Worm (Caenorhabditis elegans) whole organism, young adult: ENCODE results near the gene ZK856.16.
A peak's percentile ranks its signal among the peaks of the same experiment; 100 is the strongest.

Source experiments
- B0336.3 ChIP-seq: fragments of 200-800 bp; sonication (Bioruptor generic); IDR thresholded peaks from 2 replicates; pipeline ENCODE4 v1.3.6; 2022; ENCODE audit warnings: missing genetic modification characterization, missing compliant biosample characterization
- C17E4.6 ChIP-seq: fragments of 200-800 bp; sonication (Bioruptor generic); IDR thresholded peaks from 2 replicates; pipeline ENCODE4 v1.3.6; 2022; ENCODE audit warnings: missing genetic modification reagents, missing genetic modification characterization, missing compliant biosample characterization
- F33H1.4 ChIP-seq: fragments of 200-800 bp; sonication (Bioruptor generic); IDR thresholded peaks from 2 replicates; pipeline ENCODE4 v1.3.6; 2022; ENCODE audit warnings: missing genetic modification reagents, missing genetic modification characterization, missing compliant biosample characterization
- F37B4.10 ChIP-seq: fragments of 200-800 bp; sonication (Bioruptor generic); IDR thresholded peaks from 2 replicates; pipeline ENCODE4 v1.3.6; 2022; ENCODE audit warnings: missing genetic modification characterization, missing compliant biosample characterization
- F49E8.2 ChIP-seq: sonication (generic microtip); optimal IDR thresholded peaks from 3 replicates; lab custom pipeline; 2017; ENCODE audit warnings: missing genetic modification characterization, mild to moderate bottlenecking, missing compliant biosample characterization, antibody characterized with exemption, moderate library complexity; ENCODE audit not compliant: insufficient read depth
- F55B11.4 ChIP-seq: sonication (generic microtip); optimal IDR thresholded peaks from 2 replicates; lab custom pipeline; 2016; ENCODE audit warnings: missing compliant biosample characterization, missing genetic modification characterization, borderline replicate concordance; ENCODE audit not compliant: insufficient read depth
- K12H6.12 ChIP-seq: fragments of 200-800 bp; sonication (Bioruptor generic); optimal IDR thresholded peaks from 2 replicates; lab custom pipeline; 2018; ENCODE audit warnings: mild to moderate bottlenecking, missing genetic modification characterization, missing compliant biosample characterization
- T07F8.4 ChIP-seq: sonication (generic microtip); optimal IDR thresholded peaks from 2 replicates; lab custom pipeline; 2016; ENCODE audit warnings: mild to moderate bottlenecking, missing genetic modification characterization, moderate library complexity, missing compliant biosample characterization
- T26A5.8 ChIP-seq: sonication (generic microtip); optimal IDR thresholded peaks from 2 replicates; lab custom pipeline; 2016; ENCODE audit warnings: missing genetic modification characterization, missing compliant biosample characterization
- Y53F4B.3 ChIP-seq: fragments of 200-800 bp; sonication (Bioruptor generic); IDR thresholded peaks from 2 replicates; pipeline ENCODE4 v1.3.6; 2022; ENCODE audit warnings: missing genetic modification reagents, missing genetic modification characterization, missing compliant biosample characterization
- Y53G8AR.9 ChIP-seq: fragments of 200-800 bp; sonication (Bioruptor generic); conservative IDR thresholded peaks from 2 replicates; pipeline ENCODE4 v1.3.6; 2022; ENCODE audit warnings: missing genetic modification reagents, missing genetic modification characterization, missing compliant biosample characterization
- atf-7 ChIP-seq: sonication (generic microtip); optimal IDR thresholded peaks from 2 replicates; lab custom pipeline; 2017; ENCODE audit warnings: mild to moderate bottlenecking, missing genetic modification characterization, missing compliant biosample characterization
- athp-1 ChIP-seq: sonication (generic microtip); optimal IDR thresholded peaks from 2 replicates; lab custom pipeline; 2017; ENCODE audit warnings: mild to moderate bottlenecking, missing genetic modification characterization, missing compliant biosample characterization
- attf-3 ChIP-seq: fragments of 200-800 bp; sonication (Bioruptor generic); conservative IDR thresholded peaks from 2 replicates; pipeline ENCODE4 v1.3.6; 2022; ENCODE audit warnings: missing genetic modification reagents, missing genetic modification characterization, missing compliant biosample characterization
- attf-5 ChIP-seq: fragments of 200-800 bp; sonication (Bioruptor generic); optimal IDR thresholded peaks from 2 replicates; lab custom pipeline; 2018; ENCODE audit warnings: mild to moderate bottlenecking, missing genetic modification characterization, missing compliant biosample characterization
- attf-6 ChIP-seq: fragments of 200-800 bp; sonication (Bioruptor generic); IDR thresholded peaks from 2 replicates; pipeline ENCODE4 v1.3.6; 2022; ENCODE audit warnings: missing genetic modification reagents, missing genetic modification characterization, missing compliant biosample characterization
- bed-2 ChIP-seq: fragments of 200-800 bp; sonication (Bioruptor generic); IDR thresholded peaks from 2 replicates; pipeline ENCODE4 v1.3.6; 2022; ENCODE audit warnings: missing genetic modification reagents, missing genetic modification characterization, missing compliant biosample characterization
- ccch-3 ChIP-seq: fragments of 200-800 bp; sonication (Bioruptor generic); optimal IDR thresholded peaks from 2 replicates; lab custom pipeline; 2018; ENCODE audit warnings: mild to moderate bottlenecking, missing genetic modification characterization, missing compliant biosample characterization
- cebp-1 ChIP-seq, 2 experiments: fragments of 200-800 bp in 1 of 2; sonication (Bioruptor generic) in 1 of 2; sonication (generic microtip) in 1 of 2; IDR thresholded peaks in 1 of 2; optimal IDR thresholded peaks in 1 of 2; 2 replicates each; pipeline versions ENCODE4 v1.3.6 to Lab custom; 2017 to 2022; ENCODE audit warnings: missing compliant biosample characterization in 2 of 2, missing genetic modification characterization in 2 of 2, mild to moderate bottlenecking in 1 of 2, missing genetic modification reagents in 1 of 2, moderate library complexity in 1 of 2
- ceh-91 ChIP-seq: fragments of 200-800 bp; sonication (Bioruptor generic); IDR thresholded peaks from 2 replicates; pipeline ENCODE4 v1.3.6; 2022; ENCODE audit warnings: missing genetic modification reagents, missing genetic modification characterization, missing compliant biosample characterization
- dox-1 ChIP-seq: fragments of 200-800 bp; sonication (Bioruptor generic); IDR thresholded peaks from 2 replicates; pipeline ENCODE4 v1.3.6; 2022; ENCODE audit warnings: missing genetic modification reagents, missing genetic modification characterization, missing compliant biosample characterization
- efl-1 ChIP-seq: fragments of 150-350 bp; optimal IDR thresholded peaks from 2 replicates; lab custom pipeline; 2014; ENCODE audit warnings: missing biosample characterization, missing genetic modification reagents, missing genetic modification characterization
- egl-18 ChIP-seq: fragments of 200-800 bp; sonication (Bioruptor generic); IDR thresholded peaks from 2 replicates; pipeline ENCODE4 v1.3.6; 2022; ENCODE audit warnings: missing genetic modification reagents, missing genetic modification characterization, missing compliant biosample characterization
- egl-44 ChIP-seq: fragments of 200-800 bp; sonication (Bioruptor generic); IDR thresholded peaks from 2 replicates; pipeline ENCODE4 v1.3.6; 2022; ENCODE audit warnings: missing genetic modification reagents, missing genetic modification characterization, missing compliant biosample characterization
- egrh-3 ChIP-seq: fragments of 200-800 bp; sonication (Bioruptor generic); IDR thresholded peaks from 2 replicates; pipeline ENCODE4 v1.3.6; 2022; ENCODE audit warnings: missing genetic modification reagents, missing genetic modification characterization, missing compliant biosample characterization
- ets-4 ChIP-seq: fragments of 200-800 bp; sonication (Bioruptor generic); optimal IDR thresholded peaks from 2 replicates; lab custom pipeline; 2018; ENCODE audit warnings: mild to moderate bottlenecking, missing genetic modification characterization, missing compliant biosample characterization
- fkh-3 ChIP-seq: sonication (generic microtip); optimal IDR thresholded peaks from 2 replicates; lab custom pipeline; 2016; ENCODE audit warnings: mild to moderate bottlenecking, missing genetic modification characterization, missing compliant biosample characterization
- hmg-20 ChIP-seq: fragments of 200-800 bp; sonication (Bioruptor generic); IDR thresholded peaks from 2 replicates; pipeline ENCODE4 v1.3.6; 2022; ENCODE audit warnings: missing genetic modification reagents, missing genetic modification characterization, missing compliant biosample characterization
- lag-1 ChIP-seq: fragments of 200-800 bp; sonication (Bioruptor generic); IDR thresholded peaks from 2 replicates; pipeline ENCODE4 v1.3.6; 2022; ENCODE audit warnings: missing genetic modification reagents, missing genetic modification characterization, missing compliant biosample characterization
- let-607 ChIP-seq, 2 experiments: fragments of 200-800 bp in 1 of 2; sonication (Bioruptor generic) in 1 of 2; sonication (generic microtip) in 1 of 2; optimal IDR thresholded peaks; 2 replicates each; lab custom pipeline; 2016 to 2018; ENCODE audit warnings: mild to moderate bottlenecking in 2 of 2, missing compliant biosample characterization in 2 of 2, missing genetic modification characterization in 2 of 2, moderate library complexity in 2 of 2, missing genotype in 1 of 2
- lin-35 ChIP-seq, 3 experiments: fragments of 150-350 bp in 2 of 3; sonication (generic microtip) in 1 of 3; optimal IDR thresholded peaks; 2 replicates each; lab custom pipeline; 2014 to 2018; ENCODE audit warnings: missing biosample characterization in 3 of 3, missing genetic modification characterization in 3 of 3, missing genetic modification reagents in 3 of 3
- lin-54 ChIP-seq: fragments of 200-800 bp; sonication (Bioruptor generic); optimal IDR thresholded peaks from 2 replicates; lab custom pipeline; 2018; ENCODE audit warnings: mild to moderate bottlenecking, missing genetic modification characterization, missing compliant biosample characterization
- lir-1 ChIP-seq: fragments of 200-800 bp; sonication (Bioruptor generic); conservative IDR thresholded peaks from 2 replicates; pipeline ENCODE4 v1.3.6; 2022; ENCODE audit warnings: missing genetic modification reagents, missing genetic modification characterization, missing compliant biosample characterization
- lsy-27 ChIP-seq: sonication (generic microtip); optimal IDR thresholded peaks from 2 replicates; lab custom pipeline; 2017; ENCODE audit warnings: missing genetic modification characterization, mild to moderate bottlenecking, missing compliant biosample characterization, antibody characterized with exemption, missing genotype, borderline replicate concordance; ENCODE audit not compliant: insufficient read depth
- madf-6 ChIP-seq: fragments of 200-800 bp; sonication (Bioruptor generic); IDR thresholded peaks from 2 replicates; pipeline ENCODE4 v1.3.6; 2022; ENCODE audit warnings: missing genetic modification reagents, missing genetic modification characterization, missing compliant biosample characterization
- madf-8 ChIP-seq: fragments of 200-800 bp; sonication (Bioruptor generic); conservative IDR thresholded peaks from 2 replicates; pipeline ENCODE4 v1.3.6; 2022; ENCODE audit warnings: missing genetic modification reagents, missing genetic modification characterization, missing compliant biosample characterization
- mel-28 ChIP-seq: sonication (generic microtip); optimal IDR thresholded peaks from 2 replicates; lab custom pipeline; 2016; ENCODE audit warnings: borderline replicate concordance, mild to moderate bottlenecking, missing genetic modification characterization, missing compliant biosample characterization
- nfya-1 ChIP-seq: sonication (generic microtip); optimal IDR thresholded peaks from 2 replicates; lab custom pipeline; 2017; ENCODE audit warnings: antibody characterized with exemption, missing compliant biosample characterization, missing genetic modification characterization, borderline replicate concordance; ENCODE audit not compliant: insufficient read depth
- nhr-90 ChIP-seq: sonication (generic microtip); optimal IDR thresholded peaks from 2 replicates; lab custom pipeline; 2016; ENCODE audit warnings: missing genotype, mild to moderate bottlenecking, missing genetic modification characterization, missing compliant biosample characterization
- rcor-1 ChIP-seq: fragments of 200-800 bp; sonication (Bioruptor generic); IDR thresholded peaks from 2 replicates; pipeline ENCODE4 v1.3.6; 2022; ENCODE audit warnings: missing genetic modification reagents, missing genetic modification characterization, missing compliant biosample characterization
- snpc-1.3 ChIP-seq: sonication (generic microtip); optimal IDR thresholded peaks from 2 replicates; lab custom pipeline; 2017; ENCODE audit warnings: missing genetic modification characterization, mild to moderate bottlenecking, missing compliant biosample characterization, antibody characterized with exemption, moderate library complexity, missing genotype, missing genetic modification reagents; ENCODE audit not compliant: insufficient read depth
- somi-1 ChIP-seq: fragments of 200-800 bp; sonication (Bioruptor generic); optimal IDR thresholded peaks from 2 replicates; lab custom pipeline; 2018; ENCODE audit warnings: mild to moderate bottlenecking, missing genetic modification characterization, missing compliant biosample characterization
- tlf-1 ChIP-seq: fragments of 200-800 bp; sonication (Bioruptor generic); optimal IDR thresholded peaks from 2 replicates; lab custom pipeline; 2018; ENCODE audit warnings: mild to moderate bottlenecking, missing genetic modification characterization, missing compliant biosample characterization
- xnd-1 ChIP-seq: sonication (generic microtip); optimal IDR thresholded peaks from 2 replicates; lab custom pipeline; 2016; ENCODE audit warnings: missing genotype, missing genetic modification reagents, missing genetic modification characterization, missing compliant biosample characterization
- zfh-2 ChIP-seq: fragments of 200-800 bp; sonication (Bioruptor generic); conservative IDR thresholded peaks from 2 replicates; pipeline ENCODE4 v1.3.6; 2022; ENCODE audit warnings: missing genetic modification reagents, missing genetic modification characterization, missing compliant biosample characterization
- ztf-22 ChIP-seq: fragments of 200-800 bp; sonication (Bioruptor generic); optimal IDR thresholded peaks from 2 replicates; lab custom pipeline; 2018; ENCODE audit warnings: mild to moderate bottlenecking, missing genetic modification characterization, moderate library complexity, missing compliant biosample characterization
- ztf-28 ChIP-seq: fragments of 200-800 bp; sonication (Bioruptor generic); IDR thresholded peaks from 2 replicates; pipeline ENCODE4 v1.3.6; 2022; ENCODE audit warnings: missing genetic modification reagents, missing genetic modification characterization, missing compliant biosample characterization

The ZK856.16 gene

DNA sequence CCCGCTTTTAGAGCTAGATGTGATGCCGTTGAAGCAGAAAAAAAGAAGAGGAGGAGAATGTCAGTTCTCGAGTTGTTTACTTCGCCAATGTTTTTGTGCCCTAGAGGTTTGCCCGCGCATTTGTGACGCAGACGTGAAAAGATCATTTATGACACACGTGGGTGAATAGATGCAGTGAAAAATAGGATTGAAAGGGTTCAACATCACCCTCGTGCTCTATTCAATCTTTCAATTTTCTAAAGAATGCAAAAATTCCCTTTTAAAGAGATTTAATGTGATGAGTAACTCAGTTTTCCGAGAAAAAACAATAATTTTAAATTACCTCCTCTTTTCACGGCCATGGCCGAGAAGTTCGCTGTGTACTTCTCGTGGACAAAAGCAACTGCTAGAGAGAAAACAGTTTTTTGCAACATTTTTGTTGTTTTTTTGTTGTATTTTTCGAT is 41.1 kb upstream of the ZK856.16 start:
- TF ChIP-seq athp-1 (tag; lab: Kevin White, UChicago) (no peak), T07F8.4 (tag; lab: Kevin White, UChicago) (no peak), B0336.3 (GFP tag; lab: Robert Waterston, UW) (no peak), lin-35 (GFP tag; optimal IDR thresholded peaks at IDR 0.05; lab: Kevin White, UChicago) (peak in 1 of 3 experiments; percentile 54), egl-44 (GFP tag; lab: Robert Waterston, UW) (no peak), ceh-91 (GFP tag; lab: Robert Waterston, UW) (peak; percentile 46), F37B4.10 (no peak), mel-28 (no peak), K12H6.12 (peak; percentile 74), lin-54 (GFP tag; lab: Kevin White, UChicago) (peak; percentile 59), attf-5 (GFP tag; lab: Kevin White, UChicago) (peak; percentile 34), zfh-2 (GFP tag; lab: Robert Waterston, UW) (no peak), lag-1 (GFP tag; lab: Robert Waterston, UW) (no peak), madf-6 (GFP tag; lab: Robert Waterston, UW) (peak; percentile 50), efl-1 (GFP tag; lab: Kevin White, UChicago) (peak; percentile 61), cebp-1 (GFP tag; IDR thresholded peaks at IDR 0.05; lab: Robert Waterston, UW) (no peak), cebp-1 (tag; optimal IDR thresholded peaks at IDR 0.05; lab: Kevin White, UChicago) (peak; percentile 28), ztf-22 (no peak), Y53G8AR.9 (GFP tag; lab: Robert Waterston, UW) (no peak), xnd-1 (tag; lab: Kevin White, UChicago) (peak; percentile 1), snpc-1.3 (tag; lab: Kevin White, UChicago) (no peak), hmg-20 (no peak), lsy-27 (tag; lab: Kevin White, UChicago) (no peak), lir-1 (GFP tag; lab: Robert Waterston, UW) (no peak), F33H1.4 (GFP tag; lab: Robert Waterston, UW) (no peak), C17E4.6 (GFP tag; lab: Robert Waterston, UW) (no peak), madf-8 (0 out of 2 replicates have a peak, but pooled peaks have one; percentile 23), somi-1 (GFP tag; lab: Kevin White, UChicago) (peak; percentile 45), ccch-3 (GFP tag; lab: Kevin White, UChicago) (no peak), Y53F4B.3 (no peak), nfya-1 (tag; lab: Kevin White, UChicago) (no peak), attf-6 (GFP tag; lab: Robert Waterston, UW) (no peak), ztf-28 (GFP tag; lab: Robert Waterston, UW) (no peak), tlf-1 (GFP tag; lab: Kevin White, UChicago) (no peak), nhr-90 (tag; lab: Kevin White, UChicago) (no peak), F49E8.2 (no peak), T26A5.8 (tag; lab: Kevin White, UChicago) (no peak), fkh-3 (tag; lab: Kevin White, UChicago) (no peak), rcor-1 (no peak), atf-7 (tag; lab: Kevin White, UChicago) (no peak), let-607 (tag; optimal IDR thresholded peaks at IDR 0.05; lab: Kevin White, UChicago) (no peak), bed-2 (GFP tag; lab: Robert Waterston, UW) (no peak), ets-4 (GFP tag; lab: Kevin White, UChicago) (no peak), F55B11.4 (tag; lab: Kevin White, UChicago) (no peak), egl-18 (GFP tag; lab: Robert Waterston, UW) (no peak), dox-1 (GFP tag; lab: Robert Waterston, UW) (peak; percentile 16; the same call in 1 of the 2 replicates), attf-3 (GFP tag; lab: Robert Waterston, UW) (no peak), egrh-3 (GFP tag; lab: Robert Waterston, UW) (no peak)
